Worm (Caenorhabditis elegans) whole organism, late embryonic: ENCODE measurements around the gene W01B6.3.

ENCODE experiments used
- C38D4.7 ChIP-seq: fragments of 200-800 bp; sonication (Bioruptor generic); optimal IDR thresholded peaks from 2 replicates; lab custom pipeline; 2018; ENCODE audit warnings: mild to moderate bottlenecking, missing genetic modification characterization, moderate library complexity, missing compliant biosample characterization
- F13H6.1 ChIP-seq: sonication (generic microtip); optimal IDR thresholded peaks from 2 replicates; lab custom pipeline; 2016; ENCODE audit warnings: missing genetic modification characterization, missing compliant biosample characterization
- T23F11.4 ChIP-seq: fragments of 200-800 bp; sonication (Bioruptor generic); optimal IDR thresholded peaks from 2 replicates; lab custom pipeline; 2018; ENCODE audit warnings: mild to moderate bottlenecking, missing genetic modification characterization, missing compliant biosample characterization
- Y22D7AL.16 ChIP-seq: sonication (generic microtip); optimal IDR thresholded peaks from 2 replicates; lab custom pipeline; 2016; ENCODE audit warnings: missing genetic modification characterization, missing compliant biosample characterization
- ahr-1 ChIP-seq: sonication (generic microtip); optimal IDR thresholded peaks from 2 replicates; lab custom pipeline; 2016; ENCODE audit warnings: missing genetic modification characterization, missing compliant biosample characterization
- ama-1 ChIP-seq: fragments of 150-350 bp; optimal IDR thresholded peaks from 2 replicates; lab custom pipeline; 2014
- ceh-14 ChIP-seq: sonication (generic microtip); optimal IDR thresholded peaks from 2 replicates; lab custom pipeline; 2016; ENCODE audit warnings: missing genotype, missing genetic modification characterization, missing compliant biosample characterization
- ceh-19 ChIP-seq: fragments of 200-800 bp; sonication (Bioruptor generic); optimal IDR thresholded peaks from 2 replicates; lab custom pipeline; 2018; ENCODE audit warnings: mild to moderate bottlenecking, missing genetic modification characterization, missing compliant biosample characterization
- ceh-2 ChIP-seq: sonication (generic microtip); optimal IDR thresholded peaks from 2 replicates; lab custom pipeline; 2016; ENCODE audit warnings: missing genotype, missing genetic modification characterization, missing compliant biosample characterization
- ceh-22 ChIP-seq: sonication (generic microtip); optimal IDR thresholded peaks from 2 replicates; lab custom pipeline; 2017; ENCODE audit warnings: missing biosample characterization, missing genetic modification characterization
- ceh-24 ChIP-seq: sonication (generic microtip); optimal IDR thresholded peaks from 2 replicates; lab custom pipeline; 2016; ENCODE audit warnings: mild to moderate bottlenecking, missing genetic modification characterization, missing compliant biosample characterization
- ceh-45 ChIP-seq: fragments of 200-800 bp; sonication (Bioruptor generic); IDR thresholded peaks from 2 replicates; pipeline ENCODE4 v1.3.6; 2022; ENCODE audit warnings: missing genetic modification reagents, missing genetic modification characterization, missing compliant biosample characterization
- ceh-6 ChIP-seq: fragments of 200-800 bp; sonication (Bioruptor generic); optimal IDR thresholded peaks from 2 replicates; lab custom pipeline; 2018; ENCODE audit warnings: mild to moderate bottlenecking, missing genetic modification characterization, missing compliant biosample characterization
- dve-1 ChIP-seq: sonication (generic microtip); optimal IDR thresholded peaks from 2 replicates; lab custom pipeline; 2017; ENCODE audit warnings: antibody characterized with exemption, mild to moderate bottlenecking, missing genetic modification characterization, missing compliant biosample characterization
- ets-4 ChIP-seq: sonication (generic microtip); optimal IDR thresholded peaks from 2 replicates; lab custom pipeline; 2016; ENCODE audit warnings: missing genetic modification characterization, missing compliant biosample characterization
- eyg-1 ChIP-seq: sonication (generic microtip); optimal IDR thresholded peaks from 2 replicates; lab custom pipeline; 2016; ENCODE audit warnings: missing genotype, missing genetic modification characterization, missing compliant biosample characterization
- fax-1 ChIP-seq: sonication (generic microtip); optimal IDR thresholded peaks from 2 replicates; lab custom pipeline; 2016; ENCODE audit warnings: missing genotype, missing genetic modification characterization, missing compliant biosample characterization
- fkh-10 ChIP-seq: fragments of 150-350 bp; optimal IDR thresholded peaks from 2 replicates; lab custom pipeline; 2014; ENCODE audit warnings: missing biosample characterization, missing genetic modification reagents, missing genetic modification characterization
- fkh-6 ChIP-seq: sonication (generic microtip); optimal IDR thresholded peaks from 2 replicates; lab custom pipeline; 2016; ENCODE audit warnings: missing genetic modification characterization, missing compliant biosample characterization
- gmeb-2 ChIP-seq: sonication (generic microtip); optimal IDR thresholded peaks from 2 replicates; lab custom pipeline; 2016; ENCODE audit warnings: missing genetic modification characterization, inconsistent platforms, missing compliant biosample characterization
- hlh-13 ChIP-seq: fragments of 200-800 bp; sonication (Bioruptor generic); optimal IDR thresholded peaks from 2 replicates; lab custom pipeline; 2018; ENCODE audit warnings: mild to moderate bottlenecking, missing genetic modification characterization, missing compliant biosample characterization
- hlh-15 ChIP-seq: sonication (generic microtip); optimal IDR thresholded peaks from 2 replicates; lab custom pipeline; 2016; ENCODE audit warnings: missing genetic modification characterization, missing compliant biosample characterization
- hlh-8 ChIP-seq: sonication (generic microtip); optimal IDR thresholded peaks from 2 replicates; lab custom pipeline; 2016; ENCODE audit warnings: missing genotype, missing genetic modification characterization, missing compliant biosample characterization
- lin-11 ChIP-seq: fragments of 200-800 bp; sonication (Bioruptor generic); optimal IDR thresholded peaks from 2 replicates; lab custom pipeline; 2018; ENCODE audit warnings: mild to moderate bottlenecking, missing genetic modification characterization, missing compliant biosample characterization
- madf-2 ChIP-seq: sonication (generic microtip); optimal IDR thresholded peaks from 2 replicates; lab custom pipeline; 2017; ENCODE audit warnings: missing genetic modification characterization, missing compliant biosample characterization
- nhr-232 ChIP-seq: sonication (generic microtip); optimal IDR thresholded peaks from 2 replicates; lab custom pipeline; 2016; ENCODE audit warnings: missing genetic modification characterization, missing compliant biosample characterization
- pag-3 ChIP-seq: sonication (generic microtip); optimal IDR thresholded peaks from 2 replicates; lab custom pipeline; 2016; ENCODE audit warnings: missing compliant biosample characterization, missing genetic modification characterization, borderline replicate concordance
- pat-9 ChIP-seq: fragments of 200-800 bp; sonication (Bioruptor generic); optimal IDR thresholded peaks from 2 replicates; lab custom pipeline; 2018; ENCODE audit warnings: mild to moderate bottlenecking, missing genetic modification characterization, moderate library complexity, missing compliant biosample characterization
- pax-1 ChIP-seq: fragments of 150-350 bp; optimal IDR thresholded peaks from 2 replicates; lab custom pipeline; 2014; ENCODE audit warnings: missing biosample characterization, missing genetic modification characterization
- pros-1 ChIP-seq: fragments of 150-350 bp; optimal IDR thresholded peaks from 2 replicates; lab custom pipeline; 2014; ENCODE audit warnings: missing biosample characterization, missing genetic modification reagents, missing genetic modification characterization
- sdc-2 ChIP-seq: sonication (generic microtip); optimal IDR thresholded peaks from 2 replicates; lab custom pipeline; 2016; ENCODE audit warnings: missing genotype, missing genetic modification characterization, missing compliant biosample characterization
- sox-2 ChIP-seq: fragments of 200-800 bp; sonication (Bioruptor generic); IDR thresholded peaks from 2 replicates; pipeline ENCODE4 v1.3.6; 2022; ENCODE audit warnings: missing genetic modification reagents, missing genetic modification characterization, missing compliant biosample characterization
- sox-4 ChIP-seq: sonication (generic microtip); optimal IDR thresholded peaks from 2 replicates; lab custom pipeline; 2017; ENCODE audit warnings: mild to moderate bottlenecking, missing genetic modification characterization, inconsistent platforms, missing compliant biosample characterization
- tbx-7 ChIP-seq: sonication (generic microtip); optimal IDR thresholded peaks from 2 replicates; lab custom pipeline; 2016; ENCODE audit warnings: missing genotype, missing genetic modification characterization, missing compliant biosample characterization
- ttx-3 ChIP-seq: sonication (generic microtip); optimal IDR thresholded peaks from 2 replicates; lab custom pipeline; 2016; ENCODE audit warnings: missing genetic modification reagents, missing genetic modification characterization, missing compliant biosample characterization
- unc-3 ChIP-seq, 2 experiments: fragments of 200-800 bp in 1 of 2; sonication (Bioruptor generic) in 1 of 2; sonication (generic microtip) in 1 of 2; conservative IDR thresholded peaks in 1 of 2; optimal IDR thresholded peaks in 1 of 2; 2 replicates each; pipeline versions ENCODE4 v1.3.6 to Lab custom; 2016 to 2022; ENCODE audit warnings: missing compliant biosample characterization in 2 of 2, missing genetic modification characterization in 2 of 2, missing genetic modification reagents in 1 of 2
- unc-86 ChIP-seq: sonication (generic microtip); optimal IDR thresholded peaks from 2 replicates; lab custom pipeline; 2016; ENCODE audit warnings: missing genetic modification characterization, missing compliant biosample characterization
- ztf-16 ChIP-seq: sonication (generic microtip); optimal IDR thresholded peaks from 2 replicates; lab custom pipeline; 2017; ENCODE audit warnings: missing genetic modification characterization, missing compliant biosample characterization

W01B6.3 gene

DNA sequence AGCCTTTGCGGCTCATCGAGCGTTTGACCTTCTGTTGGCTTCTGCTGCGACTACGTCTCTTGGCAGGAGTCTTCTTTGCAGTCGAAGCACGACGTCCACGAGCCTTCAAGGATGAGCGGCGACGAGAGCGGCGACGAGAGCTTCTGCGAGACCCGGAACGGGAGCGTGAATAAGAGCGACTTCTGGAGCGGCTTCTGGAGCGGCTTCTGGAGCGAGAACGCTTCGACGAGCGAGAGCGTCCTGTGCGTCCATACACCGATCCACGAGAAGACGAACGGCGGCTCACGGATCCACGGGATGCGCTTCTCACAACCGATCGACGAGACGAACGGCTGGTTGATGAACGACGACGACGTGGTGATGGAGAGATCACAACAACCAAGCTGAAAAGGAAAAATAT, 38.4 kb upstream of the W01B6.3 start:
- TF ChIP-seq T23F11.4 (no peak), ttx-3 (tag; lab: Kevin White, UChicago) (no peak), ceh-19 (GFP tag; lab: Kevin White, UChicago) (no peak), pag-3 (tag; lab: Kevin White, UChicago) (no peak), ama-1 (lab: Kevin White, UChicago) (no peak), pat-9 (tag; lab: Kevin White, UChicago) (no peak), sox-2 (no peak), eyg-1 (tag; lab: Kevin White, UChicago) (no peak), fax-1 (tag; lab: Kevin White, UChicago) (no peak), nhr-232 (tag; lab: Kevin White, UChicago) (no peak), ztf-16 (no peak), C38D4.7 (GFP tag; lab: Kevin White, UChicago) (no peak), tbx-7 (tag; lab: Kevin White, UChicago) (no peak), unc-86 (no peak)

DNA sequence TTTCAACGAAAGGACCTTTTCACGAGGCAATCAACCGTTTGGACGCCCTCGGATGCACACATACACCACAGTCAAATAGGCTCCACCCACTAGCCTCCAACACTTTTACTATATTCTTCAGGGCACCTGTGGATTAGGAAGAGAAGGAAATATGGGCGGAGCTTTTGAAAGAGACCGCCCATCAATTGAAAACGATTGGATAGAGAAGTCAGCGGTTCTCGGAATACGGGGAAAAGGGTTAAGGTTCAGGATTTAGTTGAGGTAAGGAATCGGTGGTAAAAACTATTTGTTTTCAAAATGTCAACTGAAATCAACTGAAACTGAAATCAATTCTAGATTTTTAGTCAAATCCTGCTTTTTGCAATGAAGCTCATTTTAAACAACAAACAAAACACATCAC, 38.0 kb upstream of the W01B6.3 start, which contains the start of gene egl-38:
Gene egl-38, minus strand, starts transcription at position 101 of the 400 bp plus-strand sequence.
- TF ChIP-seq Y22D7AL.16 (tag; lab: Kevin White, UChicago) (no peak), ceh-6 (GFP tag; lab: Kevin White, UChicago) (no peak), ahr-1 (tag; lab: Kevin White, UChicago) (no peak), pros-1 (tag; lab: Kevin White, UChicago) (no peak), hlh-13 (no peak), fkh-10 (no peak), pax-1 (tag; lab: Kevin White, UChicago) (no peak), gmeb-2 (tag; lab: Kevin White, UChicago) (no peak), nhr-232 (tag; lab: Kevin White, UChicago) (no peak), dve-1 (tag; lab: Kevin White, UChicago) (no peak)

- TF ChIP-seq ceh-24 (tag; lab: Kevin White, UChicago) (no peak), ceh-14 (tag; lab: Kevin White, UChicago) (no peak)
Measured at ce11 chrIV:10096881-10097280, 24.5 kb upstream of the W01B6.3 start, which contains the start of gene dis-3. dis-3 (plus strand) TSS chrIV:10097202.

DNA sequence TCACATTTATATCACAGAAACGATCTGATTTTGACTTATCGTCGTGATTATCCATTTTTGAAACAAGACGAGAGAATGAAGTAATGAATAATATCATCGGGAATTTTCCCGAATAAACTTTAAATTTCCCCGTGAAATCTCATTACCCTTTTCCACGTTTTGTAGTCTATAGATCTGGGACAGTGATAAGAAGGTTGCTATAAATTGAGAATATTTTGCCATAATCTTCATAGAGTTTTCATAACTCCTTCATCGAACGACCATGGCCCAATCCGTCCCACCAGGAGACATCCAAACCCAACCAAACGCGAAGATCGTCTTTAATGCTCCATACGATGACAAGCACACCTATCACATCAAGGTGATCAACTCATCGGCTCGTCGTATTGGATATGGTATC, 22.7 kb upstream of the W01B6.3 start, which contains the start of the genes C04G2.5 and msp-36:
Gene C04G2.5, minus strand, starts transcription at position 101 of the 400 bp plus-strand sequence.
Gene msp-36, plus strand, starts transcription at position 263 of the 400 bp plus-strand sequence.
- no peak for TF ChIP-seq pax-1 (tag; lab: Kevin White, UChicago)
- TF ChIP-seq fkh-6 (tag; lab: Kevin White, UChicago) = no peak
- no peak for TF ChIP-seq ahr-1 (tag; lab: Kevin White, UChicago)
- no peak for TF ChIP-seq hlh-8 (tag; lab: Kevin White, UChicago)
- no peak for TF ChIP-seq sox-2
- TF ChIP-seq, all 69 proteins: peak for 0

- TF ChIP-seq sdc-2 (tag; lab: Kevin White, UChicago) = no peak
- TF ChIP-seq ceh-19 (GFP tag; lab: Kevin White, UChicago) = no peak
- no peak for TF ChIP-seq fkh-10
- no peak for TF ChIP-seq ceh-2
- TF ChIP-seq unc-3 (GFP tag; conservative IDR thresholded peaks at IDR 0.05; lab: Robert Waterston, UW) = no peak
- TF ChIP-seq unc-3 (tag; optimal IDR thresholded peaks at IDR 0.05; lab: Kevin White, UChicago) = no peak
- no peak for TF ChIP-seq dve-1 (tag; lab: Kevin White, UChicago)
- TF ChIP-seq madf-2 (tag; lab: Kevin White, UChicago) = no peak
- TF ChIP-seq lin-11 = no peak
- TF ChIP-seq hlh-15 (tag; lab: Kevin White, UChicago) = no peak
- TF ChIP-seq pag-3 (tag; lab: Kevin White, UChicago) = no peak
- TF ChIP-seq ceh-22 (tag; lab: Kevin White, UChicago) = no peak
- TF ChIP-seq nhr-232 (tag; lab: Kevin White, UChicago) = no peak
- TF ChIP-seq hlh-13 = no peak
- no peak for TF ChIP-seq ceh-45 (GFP tag; lab: Robert Waterston, UW)
- no peak for TF ChIP-seq F13H6.1 (tag; lab: Kevin White, UChicago)
- TF ChIP-seq ets-4 (tag; lab: Kevin White, UChicago) = no peak
- TF ChIP-seq ztf-16 = no peak
- no peak for TF ChIP-seq ahr-1 (tag; lab: Kevin White, UChicago)
- no peak for TF ChIP-seq sox-4 (tag; lab: Kevin White, UChicago)
- TF ChIP-seq fax-1 (tag; lab: Kevin White, UChicago) = no peak
Measured at ce11 chrIV:10090358-10090757, 17.9 kb upstream of the W01B6.3 start, which contains the start of gene ttbk-5. ttbk-5 (plus strand) TSS chrIV:10090658.
